Worm (Caenorhabditis elegans) whole organism, L1 larva: ENCODE measurements around the gene C23H3.5.

Experiments
- ama-1 ChIP-seq: fragments of 150-350 bp; optimal IDR thresholded peaks from 2 replicates; lab custom pipeline; 2014
- ceh-8 ChIP-seq: fragments of 200-800 bp; sonication (Bioruptor generic); optimal IDR thresholded peaks from 2 replicates; lab custom pipeline; 2018; ENCODE audit warnings: mild to moderate bottlenecking, missing genetic modification characterization, moderate library complexity, missing compliant biosample characterization
- egl-27 ChIP-seq, 2 experiments: fragments of 150-350 bp in 1 of 2; sonication (generic microtip); optimal IDR thresholded peaks; 3 replicates each; lab custom pipeline; 2017 to 2018; ENCODE audit warnings: missing biosample characterization in 2 of 2, missing genetic modification characterization in 2 of 2, missing genetic modification reagents in 2 of 2
- elt-3 ChIP-seq, 6 experiments: fragments of 150-350 bp in 1 of 6; sonication (generic microtip); optimal IDR thresholded peaks; 2 replicates each; lab custom pipeline; 2017 to 2018; ENCODE audit warnings: missing biosample characterization in 6 of 6, missing genetic modification characterization in 6 of 6, inconsistent platforms in 1 of 6
- nhr-19 ChIP-seq: fragments of 200-800 bp; sonication (Bioruptor generic); conservative IDR thresholded peaks from 2 replicates; pipeline ENCODE4 v1.3.6; 2022; ENCODE audit warnings: missing genetic modification characterization, missing compliant biosample characterization
- nhr-20 ChIP-seq: sonication (generic microtip); optimal IDR thresholded peaks from 2 replicates; lab custom pipeline; 2016; ENCODE audit warnings: mild to moderate bottlenecking, missing genetic modification characterization, missing compliant biosample characterization
- unc-62 ChIP-seq: fragments of 150-350 bp; optimal IDR thresholded peaks from 2 replicates; lab custom pipeline; 2014; ENCODE audit warnings: missing biosample characterization, missing genetic modification reagents, missing genetic modification characterization

DNA sequence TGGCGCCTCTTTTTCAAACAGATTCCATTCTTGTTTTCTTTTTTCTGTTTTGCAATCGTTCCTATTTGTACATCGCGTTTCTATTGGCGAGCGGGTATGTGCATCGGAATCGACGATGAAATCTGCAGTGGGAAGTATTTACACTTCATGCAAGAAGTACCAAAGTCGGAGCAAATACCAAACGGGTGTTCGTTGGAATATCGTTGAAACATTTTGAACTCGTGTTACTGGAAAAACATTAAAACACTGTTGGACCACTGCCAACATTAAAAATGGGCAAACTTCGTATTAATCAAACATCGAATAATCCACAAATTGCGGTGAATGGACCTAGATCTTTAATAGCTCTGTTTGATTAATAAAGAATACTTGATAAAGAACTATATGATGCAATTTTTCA, 31.8 kb downstream of the C23H3.5 start, which contains the start of gene C23H3.9:
- TF ChIP-seq ceh-8 (no peak), egl-27 (tag; optimal IDR thresholded peaks at IDR 0.05; lab: Kevin White, UChicago) (no peak), nhr-19 (GFP tag; lab: Robert Waterston, UW) (no peak), ama-1 (lab: Kevin White, UChicago) (no peak), elt-3 (tag; optimal IDR thresholded peaks at IDR 0.05; lab: Kevin White, UChicago) (no peak), unc-62 (GFP tag; lab: Kevin White, UChicago) (no peak), nhr-20 (tag; lab: Kevin White, UChicago) (no peak)
